Worm (Caenorhabditis elegans) whole organism, L4/young adult: ENCODE measurements around the gene srz-42.

Experiments used
- dao-5 ChIP-seq: sonication (generic microtip); optimal IDR thresholded peaks from 2 replicates; lab custom pipeline; 2016; ENCODE audit warnings: missing genotype, missing genetic modification characterization, moderate library complexity, missing compliant biosample characterization
- him-1 ChIP-seq: sonication (generic microtip); optimal IDR thresholded peaks from 2 replicates; lab custom pipeline; 2016; ENCODE audit warnings: missing genotype, missing genetic modification reagents, missing genetic modification characterization, missing compliant biosample characterization

ce11 chrIV:14177058-14177457, 47.9 kb downstream of the srz-42 start, which contains the start of gene R05A10.2:
- no peak for TF ChIP-seq him-1 (tag; lab: Kevin White, UChicago)
- no peak for TF ChIP-seq dao-5
